Worm (Caenorhabditis elegans) whole organism, mixed stage, embryonic: ENCODE results near the gene F43G6.16.

Experiments
- ceh-39 ChIP-seq: fragments of 150-350 bp; optimal IDR thresholded peaks from 2 replicates; lab custom pipeline; 2014; ENCODE audit warnings: missing biosample characterization, missing genetic modification characterization
- elt-1 ChIP-seq: sonication (generic microtip); optimal IDR thresholded peaks from 2 replicates; lab custom pipeline; 2017; ENCODE audit warnings: missing genetic modification characterization, mild to moderate bottlenecking, missing compliant biosample characterization, antibody characterized with exemption, moderate library complexity, borderline replicate concordance; ENCODE audit not compliant: insufficient read depth
- elt-3 ChIP-seq: fragments of 150-350 bp; optimal IDR thresholded peaks from 2 replicates; lab custom pipeline; 2014; ENCODE audit warnings: missing biosample characterization, missing genetic modification characterization
- flh-1 ChIP-seq: fragments of 200-800 bp; sonication (Bioruptor generic); optimal IDR thresholded peaks from 2 replicates; lab custom pipeline; 2018; ENCODE audit warnings: mild to moderate bottlenecking, missing genetic modification characterization, moderate library complexity, missing compliant biosample characterization
- mep-1 ChIP-seq: fragments of 150-350 bp; optimal IDR thresholded peaks from 2 replicates; lab custom pipeline; 2017; ENCODE audit warnings: missing biosample characterization, missing genetic modification reagents, missing genetic modification characterization, inconsistent platforms
- nhr-2 ChIP-seq: fragments of 150-350 bp; optimal IDR thresholded peaks from 2 replicates; lab custom pipeline; 2014; ENCODE audit warnings: missing biosample characterization, missing genetic modification characterization
- nhr-237 ChIP-seq: fragments of 150-350 bp; optimal IDR thresholded peaks from 2 replicates; lab custom pipeline; 2014; ENCODE audit warnings: missing biosample characterization, missing genetic modification characterization
- nhr-28 ChIP-seq: fragments of 150-350 bp; optimal IDR thresholded peaks from 2 replicates; lab custom pipeline; 2014; ENCODE audit warnings: missing biosample characterization, missing genetic modification characterization
- pha-4 ChIP-seq: fragments of 150-350 bp; optimal IDR thresholded peaks from 2 replicates; lab custom pipeline; 2018; ENCODE audit warnings: missing biosample characterization, missing genetic modification reagents, missing genetic modification characterization
- sem-2 ChIP-seq: fragments of 200-800 bp; sonication (Bioruptor generic); optimal IDR thresholded peaks from 2 replicates; lab custom pipeline; 2018; ENCODE audit warnings: mild to moderate bottlenecking, missing genetic modification characterization, missing compliant biosample characterization
- snpc-4 ChIP-seq: fragments of 150-350 bp; optimal IDR thresholded peaks from 2 replicates; lab custom pipeline; 2014; ENCODE audit warnings: missing biosample characterization, missing genetic modification characterization
- unc-39 ChIP-seq: fragments of 150-350 bp; optimal IDR thresholded peaks from 2 replicates; lab custom pipeline; 2014; ENCODE audit warnings: missing biosample characterization, missing genetic modification characterization
- unc-62 ChIP-seq: fragments of 150-350 bp; optimal IDR thresholded peaks from 2 replicates; lab custom pipeline; 2014; ENCODE audit warnings: missing biosample characterization, missing genetic modification reagents, missing genetic modification characterization
- ztf-11 ChIP-seq: fragments of 150-350 bp; optimal IDR thresholded peaks from 2 replicates; lab custom pipeline; 2014; ENCODE audit warnings: missing biosample characterization, missing genetic modification characterization

ce11 chrII:11797194-11797593 is 14.8 kb upstream of the F43G6.16 start:
- no peak for TF ChIP-seq flh-1 (GFP tag; lab: Kevin White, UChicago)
- no peak for TF ChIP-seq elt-1 (tag; lab: Kevin White, UChicago)
- no peak for TF ChIP-seq sem-2
- TF ChIP-seq snpc-4: no peak
- no peak for TF ChIP-seq nhr-2 (tag; lab: Kevin White, UChicago)
- TF ChIP-seq ceh-39 (tag; lab: Kevin White, UChicago): no peak
- TF ChIP-seq unc-39: no peak
- TF ChIP-seq mep-1 (tag; lab: Kevin White, UChicago): no peak
- no peak for TF ChIP-seq unc-62 (GFP tag; lab: Kevin White, UChicago)
- TF ChIP-seq ztf-11 (tag; lab: Kevin White, UChicago): no peak
- no peak for TF ChIP-seq elt-3
- TF ChIP-seq nhr-28 (tag; lab: Kevin White, UChicago): no peak
- no peak for TF ChIP-seq nhr-237 (tag; lab: Kevin White, UChicago)
- TF ChIP-seq pha-4 (tag; lab: Kevin White, UChicago): no peak
